Fruit fly (Drosophila melanogaster) whole organism, wandering third instar larva: ENCODE measurements around the gene Cyt-c-p.

Source experiments
- CG9705 ChIP-seq: fragments of 200-800 bp; sonication (Bioruptor generic); optimal IDR thresholded peaks from 2 replicates; lab custom pipeline; 2018; ENCODE audit warnings: missing biosample characterization, mild to moderate bottlenecking, missing genetic modification characterization
- CrebA ChIP-seq: fragments of 200-800 bp; sonication (Bioruptor generic); optimal IDR thresholded peaks from 2 replicates; lab custom pipeline; 2016; ENCODE audit warnings: missing biosample characterization, mild to moderate bottlenecking, missing genetic modification characterization, borderline replicate concordance
- Dfd ChIP-seq: fragments of >200 bp; optimal IDR thresholded peaks from 2 replicates; lab custom pipeline; 2017; ENCODE audit warnings: missing biosample characterization, missing genetic modification characterization
- Dif ChIP-seq: fragments of 200-275, 200-300 bp; sonication (Bioruptor generic); optimal IDR thresholded peaks from 2 replicates; lab custom pipeline; 2018; ENCODE audit warnings: missing biosample characterization, missing genetic modification characterization; ENCODE audit not compliant: partially characterized antibody
- GATAd ChIP-seq: sonication (Bioruptor generic); optimal IDR thresholded peaks from 2 replicates; lab custom pipeline; 2016; ENCODE audit warnings: missing biosample characterization, missing genetic modification characterization
- HLH106 ChIP-seq: fragments of 200-800 bp; optimal IDR thresholded peaks from 3 replicates; lab custom pipeline; 2019; ENCODE audit warnings: missing biosample characterization, mild to moderate bottlenecking, missing genetic modification characterization, moderate library complexity
- Hr78 ChIP-seq: fragments of >200 bp; optimal IDR thresholded peaks from 2 replicates; lab custom pipeline; 2017; ENCODE audit warnings: missing biosample characterization, missing genetic modification characterization
- Hr83 ChIP-seq: fragments of 200-300 bp; sonication (Bioruptor generic); optimal IDR thresholded peaks from 2 replicates; lab custom pipeline; 2016; ENCODE audit warnings: missing biosample characterization, mild to moderate bottlenecking, missing genetic modification characterization, moderate library complexity; ENCODE audit not compliant: poor library complexity, severe bottlenecking
- Jra ChIP-seq: sonication (Bioruptor generic); optimal IDR thresholded peaks from 2 replicates; lab custom pipeline; 2016; ENCODE audit warnings: missing biosample characterization, missing genetic modification characterization
- Mio ChIP-seq: sonication (Bioruptor generic); optimal IDR thresholded peaks from 2 replicates; lab custom pipeline; 2016; ENCODE audit warnings: missing biosample characterization, missing genetic modification characterization
- Myc ChIP-seq: fragments of >200 bp; optimal IDR thresholded peaks from 2 replicates; lab custom pipeline; 2017
- N ChIP-seq: fragments of >200 bp; optimal IDR thresholded peaks from 2 replicates; lab custom pipeline; 2018; ENCODE audit warnings: missing biosample characterization, missing external identifiers, missing genetic modification characterization
- OdsH ChIP-seq: fragments of 200-800 bp; sonication (Bioruptor generic); optimal IDR thresholded peaks from 2 replicates; lab custom pipeline; 2016; ENCODE audit warnings: missing biosample characterization, mild to moderate bottlenecking, missing genetic modification characterization
- Rel ChIP-seq, 2 experiments: fragments of 200-800 bp; sonication (Bioruptor generic) in 1 of 2; optimal IDR thresholded peaks; 2 replicates in 1 of 2; 3 replicates in 1 of 2; lab custom pipeline; 2016 to 2019; ENCODE audit warnings: mild to moderate bottlenecking in 2 of 2, missing biosample characterization in 2 of 2, missing genetic modification characterization in 2 of 2, moderate library complexity in 1 of 2
- Sp1 ChIP-seq: fragments of 200-800 bp; sonication (Bioruptor generic); optimal IDR thresholded peaks from 3 replicates; lab custom pipeline; 2019; ENCODE audit warnings: missing biosample characterization, mild to moderate bottlenecking, missing genetic modification characterization, moderate library complexity
- Vsx2 ChIP-seq: fragments of 200-300, 225-300 bp; sonication (Bioruptor generic); optimal IDR thresholded peaks from 2 replicates; lab custom pipeline; 2018; ENCODE audit warnings: missing biosample characterization, missing genetic modification characterization; ENCODE audit not compliant: partially characterized antibody
- br ChIP-seq: fragments of 200-800 bp; sonication (Bioruptor generic); optimal IDR thresholded peaks from 2 replicates; lab custom pipeline; 2016; ENCODE audit warnings: missing biosample characterization, missing genetic modification characterization
- dmrt93B ChIP-seq: fragments of 200-800 bp; sonication (Bioruptor generic); optimal IDR thresholded peaks from 2 replicates; lab custom pipeline; 2018; ENCODE audit warnings: missing biosample characterization, mild to moderate bottlenecking, missing genetic modification characterization
- dsf ChIP-seq: sonication (Bioruptor generic); optimal IDR thresholded peaks from 2 replicates; lab custom pipeline; 2016; ENCODE audit warnings: missing biosample characterization, missing genetic modification characterization, borderline replicate concordance
- ey ChIP-seq: fragments of 200-800 bp; sonication (Bioruptor generic); optimal IDR thresholded peaks from 2 replicates; lab custom pipeline; 2016; ENCODE audit warnings: missing biosample characterization, missing genetic modification characterization
- foxo ChIP-seq, 2 experiments: fragments of 200-800 bp; sonication (Bioruptor generic); optimal IDR thresholded peaks; 2 replicates in 1 of 2; 3 replicates in 1 of 2; lab custom pipeline; 2016 to 2017; ENCODE audit warnings: missing biosample characterization in 2 of 2, missing genetic modification characterization in 2 of 2
- fru ChIP-seq: fragments of 200-800 bp; sonication (Bioruptor generic); optimal IDR thresholded peaks from 3 replicates; lab custom pipeline; 2016; ENCODE audit warnings: missing biosample characterization, mild to moderate bottlenecking, missing genetic modification characterization
- jim ChIP-seq: fragments of 175-275, 200-325 bp; sonication (Bioruptor generic); optimal IDR thresholded peaks from 2 replicates; lab custom pipeline; 2016; ENCODE audit warnings: missing biosample characterization, mild to moderate bottlenecking, missing genetic modification characterization
- lola ChIP-seq: fragments of >200 bp; optimal IDR thresholded peaks from 2 replicates; lab custom pipeline; 2017; ENCODE audit warnings: missing biosample characterization, missing genetic modification characterization
- pan ChIP-seq: fragments of >200 bp; optimal IDR thresholded peaks from 2 replicates; lab custom pipeline; 2017
- psq ChIP-seq: fragments of 200-800 bp; sonication (Bioruptor generic); optimal IDR thresholded peaks from 3 replicates; lab custom pipeline; 2017; ENCODE audit warnings: missing biosample characterization, mild to moderate bottlenecking, missing genetic modification characterization, moderate library complexity
- rgr ChIP-seq: fragments of 200-800 bp; sonication (Bioruptor generic); optimal IDR thresholded peaks from 3 replicates; lab custom pipeline; 2016; ENCODE audit warnings: missing biosample characterization, mild to moderate bottlenecking, missing genetic modification characterization
- sage ChIP-seq: fragments of 200-800 bp; sonication (Bioruptor generic); optimal IDR thresholded peaks from 2 replicates; lab custom pipeline; 2016; ENCODE audit warnings: missing biosample characterization, mild to moderate bottlenecking, missing genetic modification characterization
- sv ChIP-seq: fragments of 200-800 bp; sonication (Bioruptor generic); optimal IDR thresholded peaks from 3 replicates; lab custom pipeline; 2016; ENCODE audit warnings: missing biosample characterization, missing genetic modification characterization
- tai ChIP-seq: sonication (Bioruptor generic); optimal IDR thresholded peaks from 2 replicates; lab custom pipeline; 2016; ENCODE audit warnings: missing biosample characterization, missing genetic modification characterization
- woc ChIP-seq: sonication (Bioruptor generic); optimal IDR thresholded peaks from 2 replicates; lab custom pipeline; 2016; ENCODE audit warnings: missing biosample characterization, mild to moderate bottlenecking, missing genetic modification characterization

Gene Cyt-c-p

dm6 chr2L:16722596-16722995, 2.9 kb downstream of the Cyt-c-p start:
- TF ChIP-seq Myc (lab: Kevin White, UChicago) (no peak), ey (GFP tag; lab: Kevin White, UChicago) (no peak), rgr (GFP tag; lab: Kevin White, UChicago) (no peak), Dfd (no peak), psq (GFP tag; lab: Kevin White, UChicago) (no peak), jim (GFP tag; lab: Kevin White, UChicago) (no peak), woc (GFP tag; lab: Kevin White, UChicago) (no peak), fru (GFP tag; lab: Kevin White, UChicago) (no peak), CG9705 (no peak), Dif (GFP tag; lab: Kevin White, UChicago) (no peak), br (GFP tag; lab: Kevin White, UChicago) (no peak), dsf (GFP tag; lab: Kevin White, UChicago) (no peak), N (GFP tag; lab: Kevin White, UChicago) (no peak)

DNA sequence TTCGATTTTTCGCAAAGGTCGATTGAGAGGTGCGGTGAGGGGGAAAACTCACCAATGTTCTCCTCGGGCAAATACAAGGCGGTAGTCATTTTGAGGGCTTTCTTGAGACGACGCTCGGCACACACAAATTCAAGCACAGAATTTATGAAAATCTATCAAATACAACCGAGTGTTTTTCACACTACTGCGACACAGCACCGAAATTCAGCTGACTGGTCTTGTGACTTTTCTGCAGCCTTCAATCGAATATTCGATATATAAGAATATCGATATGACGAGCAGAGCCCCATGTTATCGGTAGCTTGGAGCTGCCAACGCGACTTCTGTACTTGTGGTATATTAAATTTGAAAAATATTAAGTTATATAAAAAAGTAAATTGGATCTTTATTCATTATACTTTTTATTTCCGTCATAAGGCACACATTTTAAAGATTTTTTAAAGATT, 7.9 kb downstream of the Cyt-c-p start, which contains the start of gene VhaSFD:
TSS of gene VhaSFD (minus strand) at position 249 of the 446 bp plus-strand sequence.
- TF ChIP-seq Rel (GFP tag; optimal IDR thresholded peaks at IDR 0.05; lab: Kevin White, UChicago) (no peak), Rel (tag; optimal IDR thresholded peaks at IDR 0.05; lab: Kevin White, UChicago) (peak; percentile 80), foxo (GFP tag; optimal IDR thresholded peaks at IDR 0.05; lab: Kevin White, UChicago) (no peak), HLH106 (tag; lab: Kevin White, UChicago) (peak; percentile 34), CG9705 (peak; percentile 49), OdsH (GFP tag; lab: Kevin White, UChicago) (peak; percentile 29), Hr78 (no peak), rgr (GFP tag; lab: Kevin White, UChicago) (peak; percentile 20), Sp1 (GFP tag; lab: Kevin White, UChicago) (peak; percentile 35)

dm6 chr2L:16729556-16729955, 9.8 kb downstream of the Cyt-c-p start, which contains the start of gene Tsen2:
Gene Tsen2, plus strand, starts transcription at chr2L:16729777.
- TF ChIP-seq sv (no peak), tai (no peak), Vsx2 (no peak), Sp1 (GFP tag; lab: Kevin White, UChicago) (no peak), CG9705 (no peak), lola (GFP tag; lab: Kevin White, UChicago) (no peak), dmrt93B (GFP tag; lab: Kevin White, UChicago) (no peak), GATAd (no peak), Dif (GFP tag; lab: Kevin White, UChicago) (no peak), Mio (GFP tag; lab: Kevin White, UChicago) (no peak), sage (no peak), Hr83 (GFP tag; lab: Kevin White, UChicago) (no peak), br (GFP tag; lab: Kevin White, UChicago) (no peak), dsf (GFP tag; lab: Kevin White, UChicago) (no peak), Jra (GFP tag; lab: Kevin White, UChicago) (no peak), pan (lab: Kevin White, UChicago) (no peak)

dm6 chr2L:16730939-16731338, 11.2 kb downstream of the Cyt-c-p start, which contains the start of gene CG17996:
Gene CG17996, minus strand, starts transcription at chr2L:16731039.
- TF ChIP-seq N (GFP tag; lab: Kevin White, UChicago) = no peak
- TF ChIP-seq Mio (GFP tag; lab: Kevin White, UChicago) = no peak
- TF ChIP-seq OdsH (GFP tag; lab: Kevin White, UChicago) = no peak
- no peak for TF ChIP-seq Hr78
- TF ChIP-seq, all 38 proteins: peak for 0

- TF ChIP-seq Vsx2 (no peak), fru (GFP tag; lab: Kevin White, UChicago) (no peak), CrebA (GFP tag; lab: Kevin White, UChicago) (no peak), sage (no peak)
Measured at dm6 chr2L:16731799-16732198, 12.1 kb downstream of the Cyt-c-p start, which contains the start of gene Prosbeta4. Gene Prosbeta4, minus strand, starts transcription at chr2L:16732133.
